Worm (Caenorhabditis elegans) whole organism, L4 larva: ENCODE data around the gene mml-1.

Experiments used
- aha-1 ChIP-seq: fragments of 150-350 bp; peaks from one replicate; lab custom pipeline; 2014; ENCODE audit warnings: missing biosample characterization, missing genetic modification characterization
- ceh-20 ChIP-seq: fragments of 200-800 bp; sonication (Bioruptor generic); IDR thresholded peaks from 2 replicates; pipeline ENCODE4 v1.3.6; 2022; ENCODE audit warnings: missing genetic modification reagents, missing genetic modification characterization, missing compliant biosample characterization
- ceh-82 ChIP-seq: sonication (generic microtip); optimal IDR thresholded peaks from 2 replicates; lab custom pipeline; 2017; ENCODE audit warnings: missing biosample characterization, missing genetic modification characterization
- dmd-8 ChIP-seq: fragments of 200-800 bp; sonication (Bioruptor generic); IDR thresholded peaks from 2 replicates; pipeline ENCODE4 v1.3.6; 2022; ENCODE audit warnings: missing genetic modification characterization, missing compliant biosample characterization
- dpl-1 ChIP-seq: fragments of 150-350 bp; optimal IDR thresholded peaks from 2 replicates; lab custom pipeline; 2014; ENCODE audit warnings: missing biosample characterization, missing genetic modification reagents, missing genetic modification characterization
- dve-1 ChIP-seq: sonication (generic microtip); optimal IDR thresholded peaks from 2 replicates; lab custom pipeline; 2017; ENCODE audit warnings: antibody characterized with exemption, mild to moderate bottlenecking, missing genetic modification characterization, missing compliant biosample characterization; ENCODE audit not compliant: insufficient read depth
- hlh-11 ChIP-seq: fragments of 200-800 bp; sonication (Bioruptor generic); optimal IDR thresholded peaks from 2 replicates; lab custom pipeline; 2018; ENCODE audit warnings: mild to moderate bottlenecking, missing genetic modification characterization, missing compliant biosample characterization
- hlh-30 ChIP-seq: sonication (generic microtip); optimal IDR thresholded peaks from 2 replicates; lab custom pipeline; 2017; ENCODE audit warnings: antibody characterized with exemption, mild to moderate bottlenecking, missing genetic modification characterization, missing compliant biosample characterization; ENCODE audit not compliant: insufficient read depth
- lin-15B ChIP-seq: fragments of 150-350 bp; sonication (generic microtip); optimal IDR thresholded peaks from 3 replicates; lab custom pipeline; 2014; ENCODE audit warnings: missing biosample characterization, missing genetic modification characterization
- lin-38 ChIP-seq: fragments of 200-800 bp; sonication (Bioruptor generic); IDR thresholded peaks from 2 replicates; pipeline ENCODE4 v1.3.6; 2022; ENCODE audit warnings: missing genetic modification reagents, missing genetic modification characterization, missing compliant biosample characterization
- nhr-41 ChIP-seq: fragments of 200-800 bp; sonication (Bioruptor generic); IDR thresholded peaks from 2 replicates; pipeline ENCODE4 v1.3.6; 2022; ENCODE audit warnings: missing genetic modification reagents, missing genetic modification characterization, missing compliant biosample characterization
- nhr-77 ChIP-seq: fragments of 150-350 bp; optimal IDR thresholded peaks from 2 replicates; lab custom pipeline; 2014; ENCODE audit warnings: missing biosample characterization, missing genetic modification characterization
- unc-62 ChIP-seq, 3 experiments: fragments of 150-350 bp in 1 of 3; sonication (generic microtip); optimal IDR thresholded peaks in 2 of 3; peaks in 1 of 3; 1 replicate in 1 of 3; 2 replicates in 2 of 3; lab custom pipeline; 2014 to 2017; ENCODE audit warnings: missing biosample characterization in 3 of 3, missing genetic modification characterization in 3 of 3, missing genetic modification reagents in 3 of 3, missing genotype in 1 of 3

DNA sequence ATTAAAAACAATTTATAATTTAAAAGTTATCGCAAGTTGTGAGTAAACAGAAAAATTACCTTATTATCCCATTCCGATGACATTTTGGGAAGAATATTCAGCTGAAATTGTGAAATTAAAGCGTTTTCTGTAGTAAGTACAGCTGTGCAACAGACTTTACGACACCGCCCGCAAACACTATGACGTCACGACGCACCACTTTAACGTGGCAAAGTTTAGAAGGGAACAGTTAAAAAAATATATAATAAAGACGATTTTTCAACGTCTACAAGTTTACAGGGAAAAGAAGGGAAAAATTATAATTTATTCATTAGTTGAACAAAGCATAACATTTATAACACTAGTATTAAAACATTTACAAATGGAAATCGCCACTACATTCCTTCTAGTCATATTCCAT lies 20.7 kb downstream of the mml-1 start, which contains the start of gene F08F8.9:
- no peak for TF ChIP-seq nhr-41 (GFP tag; lab: Robert Waterston, UW)
- TF ChIP-seq aha-1 (tag; lab: Kevin White, UChicago), result peak; percentile 81
- no peak for TF ChIP-seq lin-15B (tag; lab: Kevin White, UChicago)
- TF ChIP-seq ceh-82 (tag; lab: Kevin White, UChicago), result no peak
- TF ChIP-seq nhr-77, result no peak
- no peak for TF ChIP-seq ceh-20 (GFP tag; lab: Robert Waterston, UW)
- peak; percentile 35 for TF ChIP-seq dve-1
- TF ChIP-seq hlh-11, result no peak
- TF ChIP-seq lin-38 (GFP tag; lab: Robert Waterston, UW), result no peak
- TF ChIP-seq hlh-30 (tag; lab: Kevin White, UChicago), result no peak
- TF ChIP-seq unc-62 (GFP tag; optimal IDR thresholded peaks at IDR 0.05 in 1 of 2; lab: Kevin White, UChicago), result no peak
- TF ChIP-seq unc-62 (tag; optimal IDR thresholded peaks at IDR 0.05; lab: Kevin White, UChicago), result no peak
- TF ChIP-seq dmd-8 (GFP tag; lab: Robert Waterston, UW), result no peak
- TF ChIP-seq dpl-1 (GFP tag; lab: Kevin White, UChicago), result no peak
